Fruit fly (Drosophila melanogaster) whole organism, embryonic: ENCODE data around the gene CG31542.

Experiments used
- Ada2b ChIP-seq: fragments of 200-800 bp; sonication (Bioruptor generic); IDR thresholded peaks from 2 replicates; pipeline ENCODE4 v1.3.6; 2022; ENCODE audit warnings: missing biosample characterization, missing genetic modification characterization
- Awh ChIP-seq: fragments of 200-800 bp; sonication (Bioruptor generic); IDR thresholded peaks from 2 replicates; pipeline ENCODE4, ENCODE4 v1.3.6; 2022; ENCODE audit warnings: missing biosample characterization, missing genetic modification characterization
- CG10366 ChIP-seq: fragments of 200-800 bp; sonication (Bioruptor generic); IDR thresholded peaks from 2 replicates; pipeline ENCODE4 v1.3.6; 2022; ENCODE audit warnings: missing biosample characterization, missing genetic modification characterization
- CG10979 ChIP-seq: fragments of 200-800 bp; sonication (Bioruptor generic); optimal IDR thresholded peaks from 2 replicates; lab custom pipeline; 2018; ENCODE audit warnings: missing biosample characterization, mild to moderate bottlenecking, missing genetic modification characterization, moderate library complexity
- CG12104 ChIP-seq: fragments of 200-800 bp; sonication (Bioruptor generic); optimal IDR thresholded peaks from 3 replicates; lab custom pipeline; 2016; ENCODE audit warnings: missing biosample characterization, missing genetic modification characterization
- CG13287 ChIP-seq: fragments of 200-800 bp; sonication (Bioruptor generic); IDR thresholded peaks from 2 replicates; pipeline ENCODE4 v1.3.6; 2022; ENCODE audit warnings: missing biosample characterization, missing genetic modification characterization; ENCODE audit not compliant: partially characterized antibody
- CG13296 ChIP-seq: fragments of 200-800 bp; sonication (Bioruptor generic); optimal IDR thresholded peaks from 3 replicates; lab custom pipeline; 2018; ENCODE audit warnings: missing biosample characterization, mild to moderate bottlenecking, missing genetic modification characterization
- CG13894 ChIP-seq: fragments of 200-800 bp; sonication (Bioruptor generic); optimal IDR thresholded peaks from 3 replicates; lab custom pipeline; 2018; ENCODE audit warnings: missing biosample characterization, mild to moderate bottlenecking, missing genetic modification characterization, moderate library complexity
- CG14050 ChIP-seq: fragments of 200-800 bp; sonication (Bioruptor generic); IDR thresholded peaks from 3 replicates; pipeline ENCODE4 v1.3.6; 2022; ENCODE audit warnings: missing biosample characterization, missing genetic modification characterization
- CG14710 ChIP-seq: fragments of 200-800 bp; sonication (Bioruptor generic); optimal IDR thresholded peaks from 3 replicates; lab custom pipeline; 2019; ENCODE audit warnings: missing biosample characterization, mild to moderate bottlenecking, missing genetic modification characterization, moderate library complexity
- CG1603 ChIP-seq: fragments of 200-800 bp; sonication (Bioruptor generic); optimal IDR thresholded peaks from 2 replicates; lab custom pipeline; 2019; ENCODE audit warnings: missing biosample characterization, mild to moderate bottlenecking, missing genetic modification characterization, moderate library complexity
- CG30431 ChIP-seq: fragments of 200-800 bp; sonication (Bioruptor generic); optimal IDR thresholded peaks from 2 replicates; lab custom pipeline; 2017; ENCODE audit warnings: missing biosample characterization, missing genetic modification characterization
- CG33557 ChIP-seq: fragments of 200-800 bp; sonication (Bioruptor generic); optimal IDR thresholded peaks from 2 replicates; lab custom pipeline; 2019; ENCODE audit warnings: missing biosample characterization, mild to moderate bottlenecking, missing genetic modification characterization, moderate library complexity
- CG4424 ChIP-seq: fragments of 200-800 bp; sonication (Bioruptor generic); optimal IDR thresholded peaks from 3 replicates; lab custom pipeline; 2016; ENCODE audit warnings: missing biosample characterization, missing genetic modification characterization
- CG6854 ChIP-seq: fragments of 200-800 bp; sonication (Bioruptor generic); optimal IDR thresholded peaks from 3 replicates; lab custom pipeline; 2017; ENCODE audit warnings: missing biosample characterization, mild to moderate bottlenecking, missing genetic modification characterization
- CG8359 ChIP-seq: fragments of 200-800 bp; sonication (Bioruptor generic); optimal IDR thresholded peaks from 2 replicates; lab custom pipeline; 2017; ENCODE audit warnings: missing biosample characterization, mild to moderate bottlenecking, missing genetic modification characterization, borderline replicate concordance
- CG8944 ChIP-seq: fragments of 200-800 bp; sonication (Bioruptor generic); optimal IDR thresholded peaks from 3 replicates; lab custom pipeline; 2016; ENCODE audit warnings: missing biosample characterization, missing genetic modification characterization
- D19B ChIP-seq: fragments of 200-800 bp; sonication (Bioruptor generic); optimal IDR thresholded peaks from 2 replicates; lab custom pipeline; 2017; ENCODE audit warnings: missing biosample characterization, mild to moderate bottlenecking, missing genetic modification characterization
- Dad ChIP-seq: fragments of 200-800 bp; sonication (Bioruptor generic); optimal IDR thresholded peaks from 3 replicates; lab custom pipeline; 2016; ENCODE audit warnings: missing biosample characterization, missing genetic modification characterization
- H2.0 ChIP-seq: fragments of 200-800 bp; sonication (Bioruptor generic); IDR thresholded peaks from 2 replicates; pipeline ENCODE4 v1.3.6; 2022; ENCODE audit warnings: missing biosample characterization, missing genetic modification characterization
- HLH54F ChIP-seq: fragments of 200-800 bp; sonication (Bioruptor generic); optimal IDR thresholded peaks from 3 replicates; lab custom pipeline; 2016; ENCODE audit warnings: missing biosample characterization, missing genetic modification characterization
- Hsf ChIP-seq: fragments of 200-800 bp; sonication (Bioruptor generic); optimal IDR thresholded peaks from 3 replicates; lab custom pipeline; 2016; ENCODE audit warnings: missing biosample characterization, missing genetic modification characterization
- Lim3 ChIP-seq: fragments of 200-800 bp; sonication (Bioruptor generic); IDR thresholded peaks from 2 replicates; pipeline ENCODE4 v1.3.6; 2022; ENCODE audit warnings: missing biosample characterization, missing genetic modification characterization
- Mes4 ChIP-seq: fragments of 200-800 bp; sonication (Bioruptor generic); optimal IDR thresholded peaks from 2 replicates; lab custom pipeline; 2016; ENCODE audit warnings: missing biosample characterization, missing genetic modification characterization
- NC2β ChIP-seq: fragments of 200-800 bp; sonication (Bioruptor generic); optimal IDR thresholded peaks from 2 replicates; lab custom pipeline; 2016; ENCODE audit warnings: missing biosample characterization, missing genetic modification characterization
- Side ChIP-seq: fragments of 200-800 bp; sonication (Bioruptor generic); optimal IDR thresholded peaks from 2 replicates; lab custom pipeline; 2016; ENCODE audit warnings: missing biosample characterization, missing genetic modification characterization
- Six4 ChIP-seq: fragments of 200-800 bp; sonication (Bioruptor generic); optimal IDR thresholded peaks from 2 replicates; lab custom pipeline; 2016; ENCODE audit warnings: missing biosample characterization, missing genetic modification characterization
- Stat92E ChIP-seq, 3 experiments: fragments of >200 bp in 2 of 3; fragments of 200-800 bp in 1 of 3; sonication (Bioruptor generic) in 1 of 3; optimal IDR thresholded peaks; 2 replicates each; lab custom pipeline; 2017 to 2019; ENCODE audit warnings: missing biosample characterization in 3 of 3, missing genetic modification characterization in 3 of 3, mild to moderate bottlenecking in 1 of 3, moderate library complexity in 1 of 3
- Xrp1 ChIP-seq: fragments of 200-800 bp; sonication (Bioruptor generic); IDR thresholded peaks from 2 replicates; pipeline ENCODE4 v1.3.6; 2022; ENCODE audit warnings: missing biosample characterization, missing genetic modification characterization
- ara ChIP-seq: fragments of 200-800 bp; sonication (Bioruptor generic); IDR thresholded peaks from 2 replicates; pipeline ENCODE4 v1.3.6; 2022; ENCODE audit warnings: missing biosample characterization, missing genetic modification characterization
- chn ChIP-seq: fragments of 200-800 bp; sonication (Bioruptor generic); optimal IDR thresholded peaks from 2 replicates; lab custom pipeline; 2016; ENCODE audit warnings: missing biosample characterization, missing genetic modification characterization
- ci ChIP-seq: fragments of 200-800 bp; sonication (Bioruptor generic); IDR thresholded peaks from 3 replicates; pipeline ENCODE4 v1.3.6; 2022; ENCODE audit warnings: missing biosample characterization, missing genetic modification characterization
- crc ChIP-seq: fragments of 200-800 bp; sonication (Bioruptor generic); optimal IDR thresholded peaks from 2 replicates; lab custom pipeline; 2016; ENCODE audit warnings: missing biosample characterization, missing genetic modification characterization
- crol ChIP-seq: fragments of 200-800 bp; sonication (Bioruptor generic); IDR thresholded peaks from 2 replicates; pipeline ENCODE4 v1.3.6; 2022; ENCODE audit warnings: missing biosample characterization, missing genetic modification characterization
- da ChIP-seq: fragments of 200-800 bp; sonication (Bioruptor generic); optimal IDR thresholded peaks from 2 replicates; lab custom pipeline; 2016; ENCODE audit warnings: missing biosample characterization, missing genetic modification characterization
- dimm ChIP-seq: fragments of 200-800 bp; sonication (Bioruptor generic); IDR thresholded peaks from 2 replicates; pipeline ENCODE4 v1.3.6; 2022; ENCODE audit warnings: missing biosample characterization, missing genetic modification characterization
- ems ChIP-seq: fragments of 200-800 bp; sonication (Bioruptor generic); optimal IDR thresholded peaks from 3 replicates; lab custom pipeline; 2016; ENCODE audit warnings: missing biosample characterization, missing genetic modification characterization
- fd96Cb ChIP-seq: fragments of 200-800 bp; sonication (Bioruptor generic); optimal IDR thresholded peaks from 2 replicates; lab custom pipeline; 2018; ENCODE audit warnings: missing biosample characterization, mild to moderate bottlenecking, missing genetic modification characterization, moderate library complexity
- ftz-f1 ChIP-seq: fragments of 200-800 bp; sonication (Bioruptor generic); optimal IDR thresholded peaks from 2 replicates; lab custom pipeline; 2016; ENCODE audit warnings: missing biosample characterization, missing genetic modification characterization
- grau ChIP-seq: fragments of 200-800 bp; optimal IDR thresholded peaks from 3 replicates; lab custom pipeline; 2019; ENCODE audit warnings: missing biosample characterization, mild to moderate bottlenecking, missing genetic modification characterization, moderate library complexity
- gt ChIP-seq: fragments of 200-800 bp; sonication (Bioruptor generic); IDR thresholded peaks from 2 replicates; pipeline ENCODE4 v1.3.6; 2022; ENCODE audit warnings: missing biosample characterization, missing genetic modification characterization
- knrl ChIP-seq: fragments of 200-800 bp; sonication (Bioruptor generic); IDR thresholded peaks from 3 replicates; pipeline ENCODE4 v1.3.6; 2022; ENCODE audit warnings: missing biosample characterization, missing genetic modification characterization; ENCODE audit not compliant: partially characterized antibody
- lilli ChIP-seq: fragments of 200-800 bp; sonication (Bioruptor generic); optimal IDR thresholded peaks from 3 replicates; lab custom pipeline; 2016; ENCODE audit warnings: missing biosample characterization, missing genetic modification characterization
- lov ChIP-seq, 2 experiments: fragments of 200-800 bp in 1 of 2; fragments of >200 bp in 1 of 2; sonication (Bioruptor generic) in 1 of 2; IDR thresholded peaks in 1 of 2; optimal IDR thresholded peaks in 1 of 2; 2 replicates in 1 of 2; 3 replicates in 1 of 2; pipeline versions ENCODE4 v1.3.6 to Lab custom; 2017 to 2022; ENCODE audit warnings: missing biosample characterization in 1 of 2, missing genetic modification characterization in 1 of 2
- pb ChIP-seq: fragments of 200-800 bp; sonication (Bioruptor generic); optimal IDR thresholded peaks from 3 replicates; lab custom pipeline; 2016; ENCODE audit warnings: missing biosample characterization, missing genetic modification characterization
- pho ChIP-seq: fragments of 200-800 bp; sonication (Bioruptor generic); optimal IDR thresholded peaks from 2 replicates; lab custom pipeline; 2016; ENCODE audit warnings: missing biosample characterization, missing genetic modification characterization
- ro ChIP-seq: fragments of 200-800 bp; sonication (Bioruptor generic); IDR thresholded peaks from 2 replicates; pipeline ENCODE4 v1.3.6; 2022; ENCODE audit warnings: missing biosample characterization, missing genetic modification characterization
- sc ChIP-seq, 3 experiments: fragments of >200 bp in 2 of 3; fragments of 200-800 bp in 1 of 3; sonication (Bioruptor generic) in 1 of 3; optimal IDR thresholded peaks; 2 replicates in 2 of 3; 3 replicates in 1 of 3; lab custom pipeline; 2017; ENCODE audit warnings: mild to moderate bottlenecking in 1 of 3, missing biosample characterization in 1 of 3, missing genetic modification characterization in 1 of 3, missing genetic modification reagents in 1 of 3
- sens ChIP-seq: fragments of 200-800 bp; sonication (Bioruptor generic); peaks from one replicate; lab custom pipeline; 2016; ENCODE audit warnings: missing biosample characterization, missing genetic modification characterization
- sima ChIP-seq: fragments of 200-800 bp; sonication (Bioruptor generic); optimal IDR thresholded peaks from 2 replicates; lab custom pipeline; 2016; ENCODE audit warnings: missing biosample characterization, missing genetic modification characterization
- so ChIP-seq: fragments of 200-800 bp; sonication (Bioruptor generic); IDR thresholded peaks from 3 replicates; pipeline ENCODE4 v1.3.6; 2022; ENCODE audit warnings: missing biosample characterization, missing genetic modification characterization
- sr ChIP-seq: fragments of 200-800 bp; sonication (Bioruptor generic); IDR thresholded peaks from 3 replicates; pipeline ENCODE4 v1.3.6; 2022; ENCODE audit warnings: missing biosample characterization, missing genetic modification characterization

CG31542 gene

DNA sequence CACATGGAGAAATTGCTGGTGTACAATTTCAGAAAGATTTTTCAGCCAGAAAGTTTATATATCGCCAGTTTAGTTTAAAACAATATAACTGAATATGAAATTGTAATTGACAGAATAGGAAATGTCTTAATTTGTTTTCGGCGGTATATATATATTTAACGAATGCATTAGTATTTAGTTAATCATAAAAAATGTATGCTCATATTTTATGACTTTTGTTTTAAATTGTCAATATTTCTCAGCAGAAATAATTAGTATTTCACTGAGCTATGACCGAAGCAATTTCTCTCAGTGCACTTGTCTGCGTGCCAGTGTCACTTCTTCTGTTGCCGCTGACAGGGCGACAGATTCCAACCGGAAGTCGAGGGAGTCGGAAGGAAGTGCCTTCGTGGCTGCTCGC lies 43.6 kb downstream of the CG31542 start (continued):
- TF ChIP-seq ara (GFP tag; lab: Robert Waterston, UW) = no peak
- TF ChIP-seq crol = no peak
- no peak for TF ChIP-seq CG8944 (GFP tag; lab: Kevin White, UChicago)
- peak; percentile 63 for TF ChIP-seq CG13296
- TF ChIP-seq CG10366 = peak; percentile 16; the same call in 1 of the 2 replicates
- no peak for TF ChIP-seq Side (GFP tag; lab: Kevin White, UChicago)
- TF ChIP-seq Mes4 = no peak
- no peak for TF ChIP-seq Ada2b
- TF ChIP-seq HLH54F (GFP tag; lab: Kevin White, UChicago) = peak; percentile 26
- TF ChIP-seq Xrp1 (GFP tag; lab: Robert Waterston, UW) = no peak
- TF ChIP-seq CG8359 (GFP tag; lab: Kevin White, UChicago) = no peak
- TF ChIP-seq lilli = peak; percentile 23
- no peak for TF ChIP-seq da (GFP tag; lab: Kevin White, UChicago)
- TF ChIP-seq ftz-f1 = no peak
- no peak for TF ChIP-seq NC2β (GFP tag; lab: Kevin White, UChicago)
- TF ChIP-seq CG13287 = no peak
- TF ChIP-seq chn = no peak
- TF ChIP-seq Hsf (GFP tag; lab: Kevin White, UChicago) = peak; percentile 52
- no peak for TF ChIP-seq grau (tag; lab: Kevin White, UChicago)
- TF ChIP-seq CG10979 (tag; lab: Kevin White, UChicago) = no peak
- TF ChIP-seq CG1603 (tag; lab: Kevin White, UChicago) = no peak
- TF ChIP-seq Six4 (GFP tag; lab: Kevin White, UChicago) = no peak
- no peak for TF ChIP-seq sima (GFP tag; lab: Kevin White, UChicago)
- TF ChIP-seq CG12104 (GFP tag; lab: Kevin White, UChicago) = peak; percentile 11
- TF ChIP-seq fd96Cb = peak; percentile 33
- no peak for TF ChIP-seq Stat92E (GFP tag; optimal IDR thresholded peaks at IDR 0.05; lab: Kevin White, UChicago)
- TF ChIP-seq CG30431 (GFP tag; lab: Kevin White, UChicago) = no peak
- TF ChIP-seq CG14710 (tag; lab: Kevin White, UChicago) = no peak
- TF ChIP-seq D19B (GFP tag; lab: Kevin White, UChicago) = no peak
- TF ChIP-seq crc (GFP tag; lab: Kevin White, UChicago) = no peak
- TF ChIP-seq Lim3 (GFP tag; lab: Robert Waterston, UW) = no peak
- no peak for TF ChIP-seq Dad (GFP tag; lab: Kevin White, UChicago)
- TF ChIP-seq ci (GFP tag; lab: Robert Waterston, UW) = no peak
- no peak for TF ChIP-seq sc (optimal IDR thresholded peaks at IDR 0.05; lab: Kevin White, UChicago)
- TF ChIP-seq sc (GFP tag; optimal IDR thresholded peaks at IDR 0.05; lab: Kevin White, UChicago) = no peak
- TF ChIP-seq sens (GFP tag; lab: Kevin White, UChicago) = peak; percentile 87
- TF ChIP-seq CG4424 = peak; percentile 29
- TF ChIP-seq ro (GFP tag; lab: Robert Waterston, UW) = no peak
- no peak for TF ChIP-seq lov (optimal IDR thresholded peaks at IDR 0.05; lab: Kevin White, UChicago)
- TF ChIP-seq lov (GFP tag; IDR thresholded peaks at IDR 0.05; lab: Robert Waterston, UW) = no peak
- no peak for TF ChIP-seq CG14050 (GFP tag; lab: Robert Waterston, UW)
- no peak for TF ChIP-seq so (GFP tag; lab: Robert Waterston, UW)
- TF ChIP-seq gt (GFP tag; lab: Robert Waterston, UW) = no peak
- TF ChIP-seq Awh (GFP tag; lab: Robert Waterston, UW) = no peak
- peak; percentile 19 for TF ChIP-seq CG6854
- no peak for TF ChIP-seq CG33557 (GFP tag; lab: Kevin White, UChicago)
- no peak for TF ChIP-seq dimm (GFP tag; lab: Robert Waterston, UW)
- TF ChIP-seq H2.0 (GFP tag; lab: Robert Waterston, UW) = no peak
- TF ChIP-seq ems (GFP tag; lab: Kevin White, UChicago) = no peak
- TF ChIP-seq sr (GFP tag; lab: Robert Waterston, UW) = no peak
- TF ChIP-seq pho = no peak
- no peak for TF ChIP-seq CG13894 (tag; lab: Kevin White, UChicago)
- TF ChIP-seq pb = no peak
- no peak for TF ChIP-seq knrl (GFP tag; lab: Robert Waterston, UW)
